Fruit fly (Drosophila melanogaster) whole organism, wandering third instar larva: ENCODE measurements around the gene CG9426.

Source experiments
- Sp1 ChIP-seq: fragments of 200-800 bp; sonication (Bioruptor generic); optimal IDR thresholded peaks from 3 replicates; lab custom pipeline; 2019; ENCODE audit warnings: missing biosample characterization, mild to moderate bottlenecking, missing genetic modification characterization, moderate library complexity
- rgr ChIP-seq: fragments of 200-800 bp; sonication (Bioruptor generic); optimal IDR thresholded peaks from 3 replicates; lab custom pipeline; 2016; ENCODE audit warnings: missing biosample characterization, mild to moderate bottlenecking, missing genetic modification characterization
- usp ChIP-seq: fragments of >200 bp; optimal IDR thresholded peaks from 2 replicates; lab custom pipeline; 2017; ENCODE audit warnings: missing biosample characterization, missing genetic modification characterization

DNA sequence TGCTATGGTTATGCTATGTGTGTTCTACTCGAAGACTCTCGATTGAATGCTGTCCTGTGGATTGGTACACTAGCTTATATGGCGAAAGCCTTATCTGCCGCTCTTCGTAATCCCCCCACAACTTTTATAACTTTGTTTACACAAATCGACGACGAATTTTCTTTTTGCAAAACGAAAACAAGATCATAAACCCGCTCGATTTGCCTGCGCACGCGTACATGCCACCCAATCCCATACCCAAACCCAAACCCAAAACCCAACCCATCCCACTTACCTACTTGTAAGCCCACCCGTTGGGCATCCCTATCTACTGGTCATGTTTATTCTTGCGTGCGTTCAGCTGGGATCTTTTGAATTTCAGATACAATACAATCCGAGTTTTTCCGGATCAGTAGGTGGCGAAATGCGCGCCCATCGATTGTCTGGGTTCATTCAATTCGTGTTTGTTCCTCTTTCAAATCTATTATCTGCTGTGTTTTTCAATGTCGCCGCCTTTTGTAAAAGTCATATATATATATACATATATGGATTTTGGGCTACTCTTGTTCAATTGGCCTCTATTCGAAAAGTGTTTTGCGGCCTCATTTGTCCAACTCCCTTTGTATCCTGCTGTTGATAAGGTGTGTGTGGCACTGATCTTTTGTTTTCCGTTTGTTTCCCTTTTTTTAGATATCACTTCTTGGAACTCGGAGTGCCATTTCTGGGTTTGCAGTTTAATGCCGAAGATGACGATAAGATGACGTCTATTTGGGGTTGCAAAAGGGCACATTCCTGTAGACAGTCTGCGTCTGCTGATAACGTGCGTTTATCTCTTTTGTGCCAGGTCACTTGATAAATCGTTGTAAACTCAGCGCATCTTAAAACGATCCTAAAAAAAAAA is 15.1 kb upstream of the CG9426 start, which contains the start of gene Mabi:
- TF ChIP-seq rgr (no peak), Sp1 (GFP tag; lab: Kevin White, UChicago) (no peak), usp (GFP tag; lab: Kevin White, UChicago) (no peak)
